Worm (Caenorhabditis elegans) whole organism, L1 larva: ENCODE data around the gene ZK666.1.

Experiments used
- C04F5.9 ChIP-seq: sonication (generic microtip); optimal IDR thresholded peaks from 2 replicates; lab custom pipeline; 2016; ENCODE audit warnings: missing genetic modification characterization, missing compliant biosample characterization
- Y116A8C.19 ChIP-seq: sonication (generic microtip); optimal IDR thresholded peaks from 2 replicates; lab custom pipeline; 2016; ENCODE audit warnings: missing compliant biosample characterization, missing genetic modification characterization, borderline replicate concordance
- aly-2 ChIP-seq: fragments of 150-350 bp; optimal IDR thresholded peaks from 2 replicates; lab custom pipeline; 2014; ENCODE audit warnings: missing biosample characterization, missing genetic modification characterization
- ceh-63 ChIP-seq: fragments of 200-800 bp; sonication (Bioruptor generic); optimal IDR thresholded peaks from 2 replicates; lab custom pipeline; 2018; ENCODE audit warnings: mild to moderate bottlenecking, missing genetic modification characterization, missing compliant biosample characterization
- ceh-88 ChIP-seq: fragments of 200-800 bp; sonication (Bioruptor generic); IDR thresholded peaks from 2 replicates; pipeline ENCODE4 v1.3.6; 2022; ENCODE audit warnings: missing genetic modification characterization, missing compliant biosample characterization
- dpl-1 ChIP-seq, 3 experiments: fragments of 150-350 bp in 2 of 3; sonication (generic microtip) in 1 of 3; optimal IDR thresholded peaks; 2 replicates each; lab custom pipeline; 2014 to 2017; ENCODE audit warnings: missing biosample characterization in 3 of 3, missing genetic modification characterization in 3 of 3, missing genetic modification reagents in 3 of 3
- efl-3 ChIP-seq: fragments of 200-800 bp; sonication (Bioruptor generic); optimal IDR thresholded peaks from 2 replicates; lab custom pipeline; 2018; ENCODE audit warnings: mild to moderate bottlenecking, missing genetic modification characterization, missing compliant biosample characterization
- egl-27 ChIP-seq, 2 experiments: fragments of 150-350 bp in 1 of 2; sonication (generic microtip); optimal IDR thresholded peaks; 3 replicates each; lab custom pipeline; 2017 to 2018; ENCODE audit warnings: missing biosample characterization in 2 of 2, missing genetic modification characterization in 2 of 2, missing genetic modification reagents in 2 of 2
- elt-3 ChIP-seq, 6 experiments: fragments of 150-350 bp in 1 of 6; sonication (generic microtip); optimal IDR thresholded peaks; 2 replicates each; lab custom pipeline; 2017 to 2018; ENCODE audit warnings: missing biosample characterization in 6 of 6, missing genetic modification characterization in 6 of 6, inconsistent platforms in 1 of 6
- ets-5 ChIP-seq: fragments of 200-800 bp; sonication (Bioruptor generic); IDR thresholded peaks from 2 replicates; pipeline ENCODE4 v1.3.6; 2022; ENCODE audit warnings: missing genetic modification characterization, missing compliant biosample characterization
- fkh-10 ChIP-seq: sonication (generic microtip); optimal IDR thresholded peaks from 2 replicates; lab custom pipeline; 2017; ENCODE audit warnings: missing biosample characterization, missing genetic modification reagents, missing genetic modification characterization
- fkh-4 ChIP-seq: sonication (generic microtip); optimal IDR thresholded peaks from 2 replicates; lab custom pipeline; 2016; ENCODE audit warnings: missing compliant biosample characterization, missing genetic modification characterization, borderline replicate concordance
- fos-1 ChIP-seq: fragments of 150-350 bp; optimal IDR thresholded peaks from 2 replicates; lab custom pipeline; 2014; ENCODE audit warnings: missing biosample characterization, missing genetic modification characterization
- grh-1 ChIP-seq: fragments of 200-800 bp; sonication (Bioruptor generic); IDR thresholded peaks from 2 replicates; pipeline ENCODE4 v1.3.6; 2022; ENCODE audit warnings: missing genetic modification reagents, missing genetic modification characterization, missing compliant biosample characterization
- hlh-17 ChIP-seq: fragments of 200-800 bp; sonication (Bioruptor generic); optimal IDR thresholded peaks from 2 replicates; lab custom pipeline; 2018; ENCODE audit warnings: missing genetic modification characterization, mild to moderate bottlenecking, missing compliant biosample characterization, moderate library complexity, borderline replicate concordance
- hlh-4 ChIP-seq: sonication (generic microtip); optimal IDR thresholded peaks from 2 replicates; lab custom pipeline; 2016; ENCODE audit warnings: mild to moderate bottlenecking, missing genetic modification characterization, missing compliant biosample characterization
- hpl-2 ChIP-seq: fragments of 150-350 bp; optimal IDR thresholded peaks from 2 replicates; lab custom pipeline; 2014; ENCODE audit warnings: missing biosample characterization, missing genetic modification reagents, missing genetic modification characterization
- jun-1 ChIP-seq: fragments of 150-350 bp; optimal IDR thresholded peaks from 2 replicates; lab custom pipeline; 2014; ENCODE audit warnings: missing biosample characterization, missing genetic modification reagents, missing genetic modification characterization
- lin-13 ChIP-seq: fragments of 150-350 bp; optimal IDR thresholded peaks from 2 replicates; lab custom pipeline; 2014; ENCODE audit warnings: missing biosample characterization, missing genetic modification reagents, missing genetic modification characterization
- lin-35 ChIP-seq, 2 experiments: fragments of 150-350 bp; optimal IDR thresholded peaks; 2 replicates each; lab custom pipeline; 2014; ENCODE audit warnings: missing biosample characterization in 2 of 2, missing genetic modification characterization in 2 of 2, missing genetic modification reagents in 2 of 2
- lir-3 ChIP-seq: sonication (generic microtip); optimal IDR thresholded peaks from 2 replicates; lab custom pipeline; 2016; ENCODE audit warnings: mild to moderate bottlenecking, missing genetic modification characterization, moderate library complexity, missing compliant biosample characterization; ENCODE audit not compliant: poor library complexity
- lsy-2 ChIP-seq, 2 experiments: fragments of 150-350 bp; optimal IDR thresholded peaks; 2 replicates each; lab custom pipeline; 2014; ENCODE audit warnings: missing biosample characterization in 2 of 2, missing genetic modification characterization in 2 of 2
- mab-9 ChIP-seq: fragments of 200-800 bp; sonication (Bioruptor generic); IDR thresholded peaks from 2 replicates; pipeline ENCODE4 v1.3.6; 2022; ENCODE audit warnings: missing genetic modification reagents, missing genetic modification characterization, missing compliant biosample characterization
- mdl-1 ChIP-seq, 2 experiments: fragments of 150-350 bp; optimal IDR thresholded peaks; 2 replicates each; lab custom pipeline; 2014 to 2017; ENCODE audit warnings: missing biosample characterization in 2 of 2, missing genetic modification characterization in 2 of 2, inconsistent platforms in 1 of 2
- mef-2 ChIP-seq: fragments of 150-350 bp; optimal IDR thresholded peaks from 2 replicates; lab custom pipeline; 2014; ENCODE audit warnings: missing biosample characterization, missing genetic modification characterization
- mep-1 ChIP-seq: fragments of 150-350 bp; optimal IDR thresholded peaks from 2 replicates; lab custom pipeline; 2014; ENCODE audit warnings: missing biosample characterization, missing genetic modification characterization
- nhr-19 ChIP-seq: fragments of 200-800 bp; sonication (Bioruptor generic); conservative IDR thresholded peaks from 2 replicates; pipeline ENCODE4 v1.3.6; 2022; ENCODE audit warnings: missing genetic modification characterization, missing compliant biosample characterization
- nhr-20 ChIP-seq: sonication (generic microtip); optimal IDR thresholded peaks from 2 replicates; lab custom pipeline; 2016; ENCODE audit warnings: mild to moderate bottlenecking, missing genetic modification characterization, missing compliant biosample characterization
- nhr-28 ChIP-seq: fragments of 150-350 bp; optimal IDR thresholded peaks from 2 replicates; lab custom pipeline; 2014; ENCODE audit warnings: missing biosample characterization, missing genetic modification characterization
- nhr-71 ChIP-seq: sonication (generic microtip); optimal IDR thresholded peaks from 2 replicates; lab custom pipeline; 2016; ENCODE audit warnings: mild to moderate bottlenecking, missing genetic modification characterization, moderate library complexity, missing compliant biosample characterization
- nhr-76 ChIP-seq: sonication (generic microtip); optimal IDR thresholded peaks from 2 replicates; lab custom pipeline; 2017; ENCODE audit warnings: missing biosample characterization, missing genetic modification characterization
- nhr-84 ChIP-seq: sonication (generic microtip); optimal IDR thresholded peaks from 2 replicates; lab custom pipeline; 2017; ENCODE audit warnings: missing biosample characterization, missing genetic modification characterization
- nhr-85 ChIP-seq: sonication (generic microtip); peaks from one replicate; lab custom pipeline; 2016; ENCODE audit warnings: missing genetic modification characterization, inconsistent platforms, missing compliant biosample characterization
- pag-3 ChIP-seq: sonication (generic microtip); optimal IDR thresholded peaks from 2 replicates; lab custom pipeline; 2017; ENCODE audit warnings: missing genetic modification characterization, mild to moderate bottlenecking, missing compliant biosample characterization, antibody characterized with exemption, borderline replicate concordance; ENCODE audit not compliant: insufficient read depth
- rnt-1 ChIP-seq: sonication (generic microtip); optimal IDR thresholded peaks from 2 replicates; lab custom pipeline; 2016; ENCODE audit warnings: mild to moderate bottlenecking, missing genetic modification characterization, moderate library complexity, missing compliant biosample characterization
- skn-1 ChIP-seq: fragments of 150-350 bp; optimal IDR thresholded peaks from 2 replicates; lab custom pipeline; 2014; ENCODE audit warnings: missing biosample characterization, missing genetic modification characterization
- snu-23 ChIP-seq: sonication (generic microtip); optimal IDR thresholded peaks from 2 replicates; lab custom pipeline; 2016; ENCODE audit warnings: missing genetic modification characterization, missing compliant biosample characterization
- sptf-1 ChIP-seq: fragments of 150-350 bp; optimal IDR thresholded peaks from 2 replicates; lab custom pipeline; 2014; ENCODE audit warnings: missing biosample characterization, missing genetic modification characterization
- sup-37 ChIP-seq: fragments of 200-800 bp; sonication (Bioruptor generic); optimal IDR thresholded peaks from 2 replicates; lab custom pipeline; 2018; ENCODE audit warnings: mild to moderate bottlenecking, missing genetic modification characterization, missing compliant biosample characterization
- swsn-7 ChIP-seq: sonication (generic microtip); optimal IDR thresholded peaks from 2 replicates; lab custom pipeline; 2016; ENCODE audit warnings: missing genetic modification characterization, missing compliant biosample characterization
- unc-130 ChIP-seq: fragments of 150-350 bp; optimal IDR thresholded peaks from 2 replicates; lab custom pipeline; 2017; ENCODE audit warnings: missing biosample characterization, missing genetic modification characterization, inconsistent platforms
- unc-86 ChIP-seq: sonication (generic microtip); optimal IDR thresholded peaks from 2 replicates; lab custom pipeline; 2016; ENCODE audit warnings: missing genetic modification characterization, missing compliant biosample characterization
- xbp-1 ChIP-seq: sonication (generic microtip); optimal IDR thresholded peaks from 2 replicates; lab custom pipeline; 2016; ENCODE audit warnings: missing genetic modification characterization, missing compliant biosample characterization
- zip-4 ChIP-seq: fragments of 200-800 bp; sonication (Bioruptor generic); optimal IDR thresholded peaks from 2 replicates; lab custom pipeline; 2018; ENCODE audit warnings: mild to moderate bottlenecking, missing genetic modification characterization, moderate library complexity, missing compliant biosample characterization

ZK666.1 gene

DNA sequence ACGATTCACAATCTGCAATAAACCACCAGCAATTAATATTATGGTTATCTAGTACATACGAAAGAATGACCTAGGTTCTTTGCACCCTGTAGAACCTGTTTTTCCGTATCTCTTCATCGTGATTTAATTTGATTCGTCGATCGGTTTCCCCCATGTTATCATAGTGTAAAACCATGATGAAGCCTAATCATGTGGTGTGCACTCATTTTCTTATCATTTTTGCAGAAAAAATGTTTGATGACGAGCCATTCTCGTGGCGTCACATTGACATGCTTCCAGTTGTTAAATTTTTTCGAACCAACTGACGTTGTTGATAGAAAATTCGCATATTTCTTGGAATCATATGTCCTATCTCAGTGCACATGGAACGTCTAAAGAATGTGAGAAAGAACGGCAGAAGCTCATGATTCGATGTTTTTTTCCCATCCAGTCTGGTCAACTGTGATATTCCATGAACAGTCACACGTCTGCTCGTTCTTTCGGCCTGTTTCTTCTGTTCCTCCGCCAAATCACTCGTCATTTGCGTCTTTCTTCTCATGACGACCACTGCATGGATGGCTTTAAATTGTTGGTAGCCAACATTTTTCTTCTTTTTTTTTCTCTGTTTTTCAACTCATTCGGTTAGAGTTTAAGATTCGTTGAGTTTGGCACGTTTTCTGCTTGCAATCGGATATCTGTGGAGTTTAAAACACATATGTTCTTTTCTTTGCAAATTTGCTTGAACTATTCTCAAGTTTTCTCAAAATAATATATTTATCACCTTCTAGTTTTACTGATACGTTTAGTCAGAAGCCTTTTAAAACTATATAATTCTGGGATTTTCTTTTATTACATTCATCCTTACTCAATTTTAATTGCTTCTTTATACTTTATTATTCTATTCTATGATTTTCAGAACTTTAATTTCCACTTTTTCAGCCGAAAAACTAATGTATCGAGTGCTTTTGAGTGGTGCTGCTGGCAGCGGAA, 23.5 kb downstream of the ZK666.1 start, which contains the start of gene ZK673.2 (continued):
- no peak for TF ChIP-seq zip-4 (GFP tag; lab: Kevin White, UChicago)
- TF ChIP-seq xbp-1 (tag; lab: Kevin White, UChicago), result no peak
- no peak for TF ChIP-seq C04F5.9
- no peak for TF ChIP-seq Y116A8C.19 (tag; lab: Kevin White, UChicago)
- no peak for TF ChIP-seq pag-3 (tag; lab: Kevin White, UChicago)
- no peak for TF ChIP-seq unc-86 (tag; lab: Kevin White, UChicago)
- TF ChIP-seq efl-3 (GFP tag; lab: Kevin White, UChicago), result no peak
- no peak for TF ChIP-seq nhr-76 (tag; lab: Kevin White, UChicago)
- TF ChIP-seq dpl-1 (GFP tag; optimal IDR thresholded peaks at IDR 0.05; lab: Kevin White, UChicago), result no peak
- no peak for TF ChIP-seq jun-1 (tag; lab: Kevin White, UChicago)
- peak in 1 of 2 experiments; percentile 64 for TF ChIP-seq mdl-1 (tag; optimal IDR thresholded peaks at IDR 0.05; lab: Kevin White, UChicago)
- TF ChIP-seq swsn-7 (tag; lab: Kevin White, UChicago), result no peak
- TF ChIP-seq grh-1 (GFP tag; lab: Robert Waterston, UW), result peak; percentile 72
- peak; percentile 38 for TF ChIP-seq mep-1
- TF ChIP-seq ets-5 (GFP tag; lab: Robert Waterston, UW), result no peak
- no peak for TF ChIP-seq nhr-84
- TF ChIP-seq nhr-20 (tag; lab: Kevin White, UChicago), result peak; percentile 67
- no peak; the same call in 1 of the 2 replicates for TF ChIP-seq ceh-88 (GFP tag; lab: Robert Waterston, UW)
- peak in 4 of 6 experiments; percentile 22 to 92 (median 51) for TF ChIP-seq elt-3 (tag; optimal IDR thresholded peaks at IDR 0.05; lab: Kevin White, UChicago)
- peak; percentile 94 for TF ChIP-seq nhr-85 (tag; lab: Kevin White, UChicago)

DNA sequence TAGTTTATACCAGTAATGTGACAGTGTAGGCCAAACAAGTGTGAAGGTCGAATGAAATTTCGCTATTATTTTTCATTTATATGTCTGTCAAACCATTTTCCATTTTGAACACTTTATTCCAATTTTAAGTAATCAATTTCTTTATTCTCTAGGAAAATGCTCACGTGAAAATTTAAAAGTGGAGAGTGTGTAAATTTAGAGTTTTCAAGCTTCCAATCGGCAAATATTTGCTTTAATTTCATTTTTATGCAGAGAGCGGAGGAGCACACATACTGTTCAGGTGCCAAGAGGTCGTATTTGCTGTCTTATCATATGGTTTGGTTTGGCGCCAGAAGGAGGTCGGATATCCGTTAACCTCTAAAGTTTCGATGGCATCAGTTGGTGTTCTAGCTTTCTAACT, 24.3 kb downstream of the ZK666.1 start:
- TF ChIP-seq sptf-1 (tag; lab: Kevin White, UChicago) (no peak), nhr-85 (tag; lab: Kevin White, UChicago) (no peak), ceh-63 (GFP tag; lab: Kevin White, UChicago) (no peak), efl-3 (GFP tag; lab: Kevin White, UChicago) (no peak), ceh-88 (GFP tag; lab: Robert Waterston, UW) (no peak), rnt-1 (tag; lab: Kevin White, UChicago) (peak; percentile 52), mef-2 (tag; lab: Kevin White, UChicago) (no peak), nhr-19 (GFP tag; lab: Robert Waterston, UW) (no peak), zip-4 (GFP tag; lab: Kevin White, UChicago) (no peak), dpl-1 (GFP tag; optimal IDR thresholded peaks at IDR 0.05; lab: Kevin White, UChicago) (peak in 1 of 3 experiments; percentile 20), C04F5.9 (no peak)

DNA sequence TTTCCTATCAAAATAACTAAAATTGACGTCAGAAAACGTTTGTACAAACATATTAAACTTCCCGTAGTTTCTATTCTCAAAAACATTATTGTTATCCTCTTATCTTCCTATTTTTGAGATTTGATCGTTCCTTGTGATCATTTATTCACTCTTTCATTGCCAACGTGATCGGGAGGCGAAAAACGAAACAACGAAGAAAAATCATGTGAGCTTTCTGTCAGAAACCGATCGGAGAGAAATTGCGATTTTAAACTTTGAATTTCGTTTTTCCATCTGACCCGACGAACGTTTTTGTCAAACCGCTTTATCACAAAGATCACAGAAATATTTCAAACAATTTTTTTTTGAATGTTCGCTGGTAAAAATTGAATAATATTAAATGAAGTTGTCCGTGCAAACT, 24.8 kb downstream of the ZK666.1 start:
- TF ChIP-seq fos-1 (tag; lab: Kevin White, UChicago) (no peak), nhr-71 (tag; lab: Kevin White, UChicago) (peak; percentile 85), nhr-76 (tag; lab: Kevin White, UChicago) (no peak), lin-13 (GFP tag; lab: Kevin White, UChicago) (peak; percentile 8), skn-1 (tag; lab: Kevin White, UChicago) (no peak), nhr-28 (tag; lab: Kevin White, UChicago) (no peak), ceh-63 (GFP tag; lab: Kevin White, UChicago) (no peak), hlh-4 (tag; lab: Kevin White, UChicago) (no peak), lin-35 (GFP tag; optimal IDR thresholded peaks at IDR 0.05; lab: Kevin White, UChicago) (peak; percentile 3 to 77), snu-23 (GFP tag; lab: Kevin White, UChicago) (peak; percentile 78), hpl-2 (no peak), ets-5 (GFP tag; lab: Robert Waterston, UW) (no peak), lsy-2 (tag; optimal IDR thresholded peaks at IDR 0.05; lab: Kevin White, UChicago) (peak; percentile 12 to 44), ceh-88 (GFP tag; lab: Robert Waterston, UW) (no peak), sup-37 (no peak), lir-3 (peak; percentile 53), mab-9 (GFP tag; lab: Robert Waterston, UW) (no peak), fkh-10 (GFP tag; lab: Kevin White, UChicago) (no peak), hlh-17 (no peak), egl-27 (tag; optimal IDR thresholded peaks at IDR 0.05; lab: Kevin White, UChicago) (no peak), unc-130 (tag; lab: Kevin White, UChicago) (peak; percentile 86), dpl-1 (GFP tag; optimal IDR thresholded peaks at IDR 0.05; lab: Kevin White, UChicago) (peak in 2 of 3 experiments; percentile 6 to 42), nhr-84 (no peak), fkh-4 (tag; lab: Kevin White, UChicago) (no peak), aly-2 (no peak)
